Fruit fly (Drosophila melanogaster) whole organism, embryonic: ENCODE data around the gene CG15528.
A peak's percentile ranks its signal among the peaks of the same experiment; 100 is the strongest.

Source experiments
- Adf1 ChIP-seq: fragments of 200-800 bp; sonication (Bioruptor generic); IDR thresholded peaks from 2 replicates; pipeline ENCODE4 v1.3.6; 2022; ENCODE audit warnings: missing biosample characterization, missing genetic modification characterization
- CG10654 ChIP-seq: fragments of 200-800 bp; sonication (Bioruptor generic); optimal IDR thresholded peaks from 2 replicates; lab custom pipeline; 2016; ENCODE audit warnings: missing biosample characterization, missing genetic modification characterization
- CG11398 ChIP-seq: fragments of 200-800 bp; sonication (Bioruptor generic); optimal IDR thresholded peaks from 2 replicates; lab custom pipeline; 2016; ENCODE audit warnings: missing biosample characterization, missing genetic modification characterization
- CG11696 ChIP-seq: fragments of 200-800 bp; sonication (Bioruptor generic); IDR thresholded peaks from 2 replicates; pipeline ENCODE4 v1.3.6; 2022; ENCODE audit warnings: missing biosample characterization, missing genetic modification characterization
- CG12769 ChIP-seq: fragments of 200-800 bp; sonication (Bioruptor generic); optimal IDR thresholded peaks from 2 replicates; lab custom pipeline; 2019; ENCODE audit warnings: missing biosample characterization, mild to moderate bottlenecking, missing genetic modification characterization, moderate library complexity
- CG13894 ChIP-seq: fragments of 200-800 bp; sonication (Bioruptor generic); optimal IDR thresholded peaks from 3 replicates; lab custom pipeline; 2018; ENCODE audit warnings: missing biosample characterization, mild to moderate bottlenecking, missing genetic modification characterization, moderate library complexity
- CG14050 ChIP-seq: fragments of 200-800 bp; sonication (Bioruptor generic); IDR thresholded peaks from 3 replicates; pipeline ENCODE4 v1.3.6; 2022; ENCODE audit warnings: missing biosample characterization, missing genetic modification characterization
- CG17328 ChIP-seq: fragments of 200-800 bp; sonication (Bioruptor generic); IDR thresholded peaks from 2 replicates; pipeline ENCODE4 v1.3.6; 2022; ENCODE audit warnings: missing biosample characterization, missing genetic modification characterization
- CG1792 ChIP-seq: fragments of 200-800 bp; sonication (Bioruptor generic); optimal IDR thresholded peaks from 2 replicates; lab custom pipeline; 2016; ENCODE audit warnings: missing biosample characterization, missing genetic modification characterization
- CG18476 ChIP-seq: fragments of 200-800 bp; sonication (Bioruptor generic); optimal IDR thresholded peaks from 2 replicates; lab custom pipeline; 2016; ENCODE audit warnings: missing biosample characterization, mild to moderate bottlenecking, missing genetic modification characterization
- CG2202 ChIP-seq: fragments of 200-800 bp; sonication (Bioruptor generic); optimal IDR thresholded peaks from 2 replicates; lab custom pipeline; 2018; ENCODE audit warnings: missing biosample characterization, mild to moderate bottlenecking, missing genetic modification characterization
- CG3407 ChIP-seq: fragments of 200-800 bp; sonication (Bioruptor generic); optimal IDR thresholded peaks from 2 replicates; lab custom pipeline; 2018; ENCODE audit warnings: missing biosample characterization, mild to moderate bottlenecking, missing genetic modification characterization
- CG7271 ChIP-seq: fragments of 200-800 bp; sonication (Bioruptor generic); optimal IDR thresholded peaks from 2 replicates; lab custom pipeline; 2018; ENCODE audit warnings: missing biosample characterization, mild to moderate bottlenecking, missing genetic modification characterization, moderate library complexity
- CG8089 ChIP-seq: fragments of 200-800 bp; sonication (Bioruptor generic); optimal IDR thresholded peaks from 3 replicates; lab custom pipeline; 2016; ENCODE audit warnings: missing biosample characterization, missing genetic modification characterization
- CG8281 ChIP-seq: fragments of 200-800 bp; sonication (Bioruptor generic); optimal IDR thresholded peaks from 2 replicates; lab custom pipeline; 2018; ENCODE audit warnings: missing biosample characterization, mild to moderate bottlenecking, missing genetic modification characterization, moderate library complexity
- CG8478 ChIP-seq: fragments of >200 bp; optimal IDR thresholded peaks from 2 replicates; lab custom pipeline; 2018
- CG9797 ChIP-seq: fragments of 200-800 bp; sonication (Bioruptor generic); optimal IDR thresholded peaks from 3 replicates; lab custom pipeline; 2018; ENCODE audit warnings: missing biosample characterization, mild to moderate bottlenecking, missing genetic modification characterization
- Dek ChIP-seq: fragments of 200-800 bp; sonication (Bioruptor generic); optimal IDR thresholded peaks from 3 replicates; lab custom pipeline; 2019; ENCODE audit warnings: missing biosample characterization, mild to moderate bottlenecking, missing genetic modification characterization, moderate library complexity
- Dll ChIP-seq: fragments of 200-800 bp; sonication (Bioruptor generic); IDR thresholded peaks from 4 replicates; pipeline ENCODE4 v1.3.6; 2022; ENCODE audit warnings: missing biosample characterization, missing genetic modification characterization; ENCODE audit not compliant: partially characterized antibody
- E2f2 ChIP-seq: fragments of 200-800 bp; sonication (Bioruptor generic); IDR thresholded peaks from 2 replicates; pipeline ENCODE4 v1.3.6; 2022; ENCODE audit warnings: missing biosample characterization, missing genetic modification characterization
- HLH4C ChIP-seq: fragments of 200-800 bp; sonication (Bioruptor generic); IDR thresholded peaks from 3 replicates; pipeline ENCODE4 v1.3.6; 2022; ENCODE audit warnings: missing biosample characterization, missing genetic modification characterization; ENCODE audit not compliant: partially characterized antibody
- Hand ChIP-seq: fragments of 200-800 bp; sonication (Bioruptor generic); optimal IDR thresholded peaks from 2 replicates; lab custom pipeline; 2017; ENCODE audit warnings: mild to moderate bottlenecking, missing biosample characterization, missing genetic modification reagents, missing genetic modification characterization
- Hmr ChIP-seq: fragments of 200-800 bp; sonication (Bioruptor generic); optimal IDR thresholded peaks from 3 replicates; lab custom pipeline; 2017; ENCODE audit warnings: mild to moderate bottlenecking, missing biosample characterization, missing genetic modification reagents, missing genetic modification characterization
- Hmx ChIP-seq: fragments of 200-800 bp; sonication (Bioruptor generic); optimal IDR thresholded peaks from 2 replicates; lab custom pipeline; 2016; ENCODE audit warnings: missing biosample characterization, missing genetic modification characterization
- Hr3 ChIP-seq: fragments of 200-800 bp; sonication (Bioruptor generic); optimal IDR thresholded peaks from 3 replicates; lab custom pipeline; 2016; ENCODE audit warnings: missing biosample characterization, missing genetic modification characterization
- Med ChIP-seq: fragments of 200-800 bp; sonication (Bioruptor generic); peaks from one replicate; lab custom pipeline; 2016; ENCODE audit warnings: missing biosample characterization, missing genetic modification characterization, mild to moderate bottlenecking, inconsistent platforms, moderate library complexity
- PHDP ChIP-seq: fragments of 200-800 bp; sonication (Bioruptor generic); optimal IDR thresholded peaks from 3 replicates; lab custom pipeline; 2018; ENCODE audit warnings: missing biosample characterization, mild to moderate bottlenecking, missing genetic modification characterization, moderate library complexity
- Six4 ChIP-seq: fragments of 200-800 bp; sonication (Bioruptor generic); optimal IDR thresholded peaks from 2 replicates; lab custom pipeline; 2016; ENCODE audit warnings: missing biosample characterization, missing genetic modification characterization
- Trl ChIP-seq, 3 experiments: fragments of >200 bp in 2 of 3; fragments of 200-800 bp in 1 of 3; sonication (Bioruptor generic) in 1 of 3; optimal IDR thresholded peaks; 2 replicates in 1 of 3; 3 replicates in 2 of 3; lab custom pipeline; 2016 to 2017; ENCODE audit warnings: missing biosample characterization in 1 of 3, missing genetic modification characterization in 1 of 3
- bigmax ChIP-seq: fragments of 200-800 bp; sonication (Bioruptor generic); optimal IDR thresholded peaks from 2 replicates; lab custom pipeline; 2018; ENCODE audit warnings: missing biosample characterization, mild to moderate bottlenecking, missing genetic modification characterization
- cg ChIP-seq: fragments of 200-800 bp; sonication (Bioruptor generic); optimal IDR thresholded peaks from 3 replicates; lab custom pipeline; 2019; ENCODE audit warnings: missing biosample characterization, mild to moderate bottlenecking, missing genetic modification characterization, moderate library complexity
- dan ChIP-seq: fragments of 200-800 bp; sonication (Bioruptor generic); IDR thresholded peaks from 2 replicates; pipeline ENCODE4 v1.3.6; 2022; ENCODE audit warnings: missing biosample characterization, missing genetic modification characterization
- fru ChIP-seq: fragments of >200 bp; optimal IDR thresholded peaks from 2 replicates; lab custom pipeline; 2017
- grau ChIP-seq: fragments of 200-800 bp; optimal IDR thresholded peaks from 3 replicates; lab custom pipeline; 2019; ENCODE audit warnings: missing biosample characterization, mild to moderate bottlenecking, missing genetic modification characterization, moderate library complexity
- grn ChIP-seq: fragments of 200-800 bp; sonication (Bioruptor generic); optimal IDR thresholded peaks from 3 replicates; lab custom pipeline; 2017; ENCODE audit warnings: missing biosample characterization, missing genetic modification characterization
- gsb ChIP-seq: fragments of 200-800 bp; sonication (Bioruptor generic); IDR thresholded peaks from 2 replicates; pipeline ENCODE4 v1.3.6; 2022; ENCODE audit warnings: missing biosample characterization, missing genetic modification characterization
- kni ChIP-seq: fragments of 200-800 bp; sonication (Bioruptor generic); optimal IDR thresholded peaks from 3 replicates; lab custom pipeline; 2017; ENCODE audit warnings: mild to moderate bottlenecking, missing biosample characterization, missing genetic modification reagents, missing genetic modification characterization
- lab ChIP-seq: fragments of 200-800 bp; sonication (Bioruptor generic); optimal IDR thresholded peaks from 3 replicates; lab custom pipeline; 2017; ENCODE audit warnings: missing biosample characterization, missing genetic modification characterization, mild to moderate bottlenecking, moderate library complexity, missing genetic modification reagents
- lbe ChIP-seq: fragments of 200-800 bp; sonication (Bioruptor generic); optimal IDR thresholded peaks from 2 replicates; lab custom pipeline; 2016; ENCODE audit warnings: missing biosample characterization, mild to moderate bottlenecking, missing genetic modification characterization
- lov ChIP-seq, 2 experiments: fragments of 200-800 bp in 1 of 2; fragments of >200 bp in 1 of 2; sonication (Bioruptor generic) in 1 of 2; IDR thresholded peaks in 1 of 2; optimal IDR thresholded peaks in 1 of 2; 2 replicates in 1 of 2; 3 replicates in 1 of 2; pipeline versions ENCODE4 v1.3.6 to Lab custom; 2017 to 2022; ENCODE audit warnings: missing biosample characterization in 1 of 2, missing genetic modification characterization in 1 of 2
- odd ChIP-seq: fragments of 200-800 bp; sonication (Bioruptor generic); optimal IDR thresholded peaks from 2 replicates; lab custom pipeline; 2017; ENCODE audit warnings: missing biosample characterization, mild to moderate bottlenecking, missing genetic modification characterization
- pb ChIP-seq: fragments of 200-800 bp; sonication (Bioruptor generic); optimal IDR thresholded peaks from 3 replicates; lab custom pipeline; 2016; ENCODE audit warnings: missing biosample characterization, missing genetic modification characterization
- pita ChIP-seq: fragments of 200-800 bp; sonication (Bioruptor generic); optimal IDR thresholded peaks from 2 replicates; lab custom pipeline; 2017; ENCODE audit warnings: missing biosample characterization, mild to moderate bottlenecking, missing genetic modification characterization
- seq ChIP-seq: fragments of 200-800 bp; sonication (Bioruptor generic); IDR thresholded peaks from 2 replicates; pipeline ENCODE4 v1.3.6; 2022; ENCODE audit warnings: missing biosample characterization, missing genetic modification characterization
- slp2 ChIP-seq: fragments of 200-800 bp; sonication (Bioruptor generic); optimal IDR thresholded peaks from 2 replicates; lab custom pipeline; 2016; ENCODE audit warnings: missing biosample characterization, missing genetic modification characterization
- tio ChIP-seq: fragments of 200-800 bp; sonication (Bioruptor generic); optimal IDR thresholded peaks from 2 replicates; lab custom pipeline; 2017; ENCODE audit warnings: missing biosample characterization, missing genetic modification characterization, inconsistent platforms
- toy ChIP-seq: fragments of 200-800 bp; sonication (Bioruptor generic); IDR thresholded peaks from 2 replicates; pipeline ENCODE4 v1.3.6; 2022; ENCODE audit warnings: missing biosample characterization, missing genetic modification characterization
- vfl ChIP-seq: fragments of 200-800 bp; sonication (Bioruptor generic); optimal IDR thresholded peaks from 2 replicates; lab custom pipeline; 2016; ENCODE audit warnings: missing biosample characterization, missing genetic modification characterization
- zen ChIP-seq: fragments of 200-800 bp; sonication (Bioruptor generic); optimal IDR thresholded peaks from 3 replicates; lab custom pipeline; 2018; ENCODE audit warnings: missing biosample characterization, mild to moderate bottlenecking, missing genetic modification characterization, moderate library complexity

CG15528 gene

DNA sequence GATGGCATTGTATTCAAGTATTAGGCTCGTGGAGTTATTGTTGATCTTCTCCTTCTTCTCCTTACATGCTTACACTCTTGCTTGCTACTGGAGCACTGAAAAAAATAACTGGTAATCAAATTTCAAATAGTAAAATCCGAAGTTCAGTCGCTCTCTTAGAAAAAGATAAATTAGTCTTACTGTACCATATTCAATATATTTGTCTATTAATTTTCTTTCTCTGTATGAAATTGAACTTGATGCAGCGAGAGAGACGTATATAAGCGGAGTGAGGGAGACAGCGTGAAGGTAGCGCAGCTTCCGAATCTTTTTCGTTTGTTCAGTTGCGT, 9.2 kb upstream of the CG15528 start (continued):
- TF ChIP-seq grau (tag; lab: Kevin White, UChicago) (peak; percentile 39), Hmr (peak; percentile 68), lbe (GFP tag; lab: Kevin White, UChicago) (peak; percentile 87), CG14050 (GFP tag; lab: Robert Waterston, UW) (peak; percentile 91), slp2 (GFP tag; lab: Kevin White, UChicago) (peak; percentile 86), CG18476 (peak; percentile 90), Six4 (GFP tag; lab: Kevin White, UChicago) (peak; percentile 94), grn (GFP tag; lab: Kevin White, UChicago) (peak; percentile 56), CG1792 (GFP tag; lab: Kevin White, UChicago) (peak; percentile 86), zen (peak; percentile 79), Hand (no peak), pb (GFP tag; lab: Kevin White, UChicago) (peak; percentile 73), E2f2 (peak; percentile 65), CG2202 (tag; lab: Kevin White, UChicago) (peak; percentile 26), Trl (optimal IDR thresholded peaks at IDR 0.05; lab: Kevin White, UChicago) (peak in 1 of 2 experiments; percentile 1), Trl (GFP tag; optimal IDR thresholded peaks at IDR 0.05; lab: Kevin White, UChicago) (peak; percentile 92), seq (peak; percentile 89), CG9797 (GFP tag; lab: Kevin White, UChicago) (no peak), pita (GFP tag; lab: Kevin White, UChicago) (no peak), CG8281 (tag; lab: Kevin White, UChicago) (peak; percentile 67), Hmx (GFP tag; lab: Kevin White, UChicago) (peak; percentile 40), fru (lab: Kevin White, UChicago) (no peak), tio (GFP tag; lab: Kevin White, UChicago) (peak; percentile 69), Med (GFP tag; lab: Kevin White, UChicago) (peak; percentile 97), CG11696 (GFP tag; lab: Robert Waterston, UW) (peak; percentile 85)
- TF ChIP-seq, all 482 proteins: peak for 387

DNA sequence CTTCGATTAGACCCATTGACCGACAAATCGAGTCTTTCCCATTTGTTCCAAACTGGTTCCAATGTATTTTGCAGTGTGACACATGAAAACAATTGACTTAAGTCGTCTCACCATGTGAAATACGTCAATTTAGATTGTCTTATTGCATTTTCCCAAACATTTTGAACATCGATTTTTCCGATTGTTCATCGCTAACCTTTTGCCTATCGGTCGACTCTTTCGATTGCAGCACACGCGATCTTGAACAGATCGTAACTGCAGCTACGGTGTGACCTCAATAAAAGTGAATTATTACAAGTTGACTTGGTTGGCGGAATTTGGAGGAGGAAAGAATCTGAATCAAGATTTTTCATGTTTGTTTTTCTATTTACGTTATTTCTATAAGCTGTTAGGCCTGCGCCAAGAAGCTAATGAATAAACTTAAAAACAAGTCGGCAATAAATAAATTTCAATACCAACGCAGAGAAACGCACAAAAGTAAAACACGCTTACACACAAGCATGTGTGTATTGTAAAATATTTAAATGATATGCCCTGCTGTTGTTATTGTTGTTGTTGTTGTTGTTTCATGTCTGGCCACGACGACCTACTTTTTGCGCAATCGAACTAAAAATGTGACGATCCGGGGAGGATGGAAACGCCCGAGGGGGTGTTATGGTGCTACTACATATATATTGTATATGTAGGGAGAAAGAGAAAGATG, 8.7 kb upstream of the CG15528 start:
- no peak for TF ChIP-seq CG13894 (tag; lab: Kevin White, UChicago)
- TF ChIP-seq Hr3 (GFP tag; lab: Kevin White, UChicago), result no peak
- TF ChIP-seq CG12769 (tag; lab: Kevin White, UChicago), result peak; percentile 75
- TF ChIP-seq PHDP, result no peak
- no peak for TF ChIP-seq CG8089 (GFP tag; lab: Kevin White, UChicago)
- no peak for TF ChIP-seq CG11398
- no peak for TF ChIP-seq toy
- TF ChIP-seq Adf1 (GFP tag; lab: Robert Waterston, UW), result no peak
- no peak for TF ChIP-seq Dek (tag; lab: Kevin White, UChicago)
- no peak for TF ChIP-seq vfl (GFP tag; lab: Kevin White, UChicago)
- TF ChIP-seq CG8478 (lab: Kevin White, UChicago), result no peak
- no peak for TF ChIP-seq dan
- TF ChIP-seq lab (GFP tag; lab: Kevin White, UChicago), result no peak
- no peak for TF ChIP-seq Trl (optimal IDR thresholded peaks at IDR 0.05; lab: Kevin White, UChicago)
- TF ChIP-seq Trl (GFP tag; optimal IDR thresholded peaks at IDR 0.05; lab: Kevin White, UChicago), result no peak
- TF ChIP-seq lov (optimal IDR thresholded peaks at IDR 0.05; lab: Kevin White, UChicago), result no peak
- no peak for TF ChIP-seq lov (GFP tag; IDR thresholded peaks at IDR 0.05; lab: Robert Waterston, UW)
- no peak for TF ChIP-seq CG17328
- no peak for TF ChIP-seq CG10654 (GFP tag; lab: Kevin White, UChicago)
- peak; percentile 50; the same call in 2 of the 3 replicates for TF ChIP-seq HLH4C
- peak; percentile 77 for TF ChIP-seq cg
- no peak for TF ChIP-seq CG7271 (tag; lab: Kevin White, UChicago)
- no peak for TF ChIP-seq CG3407 (GFP tag; lab: Kevin White, UChicago)
- TF ChIP-seq Dll (GFP tag; lab: Robert Waterston, UW), result 0 out of 4 replicates have a peak, but pooled peaks have one; percentile 18
- no peak for TF ChIP-seq gsb
- no peak for TF ChIP-seq Hand
- no peak for TF ChIP-seq bigmax (GFP tag; lab: Kevin White, UChicago)
- TF ChIP-seq odd, result no peak
- TF ChIP-seq kni (GFP tag; lab: Kevin White, UChicago), result peak; percentile 76
